Worm (Caenorhabditis elegans) whole organism, L3 larva: ENCODE data around the gene F10C2.5.

Experiments used
- hmg-11 ChIP-seq: sonication (generic microtip); optimal IDR thresholded peaks from 2 replicates; lab custom pipeline; 2016; ENCODE audit warnings: missing genetic modification characterization, missing compliant biosample characterization
- jun-1 ChIP-seq: fragments of 150-350 bp; optimal IDR thresholded peaks from 2 replicates; lab custom pipeline; 2014; ENCODE audit warnings: missing biosample characterization, missing genetic modification reagents, missing genetic modification characterization
- nhr-237 ChIP-seq: fragments of 150-350 bp; optimal IDR thresholded peaks from 2 replicates; lab custom pipeline; 2014; ENCODE audit warnings: missing biosample characterization, missing genetic modification characterization

ce11 chrV:12047735-12048134 lies 2.5 kb downstream of the F10C2.5 start:
- TF ChIP-seq nhr-237: no peak
- no peak for TF ChIP-seq hmg-11 (tag; lab: Kevin White, UChicago)
- TF ChIP-seq jun-1 (tag; lab: Kevin White, UChicago): no peak
